Fruit fly (Drosophila melanogaster): ENCODE results near the gene CG42818.

Gene CG42818

DNA sequence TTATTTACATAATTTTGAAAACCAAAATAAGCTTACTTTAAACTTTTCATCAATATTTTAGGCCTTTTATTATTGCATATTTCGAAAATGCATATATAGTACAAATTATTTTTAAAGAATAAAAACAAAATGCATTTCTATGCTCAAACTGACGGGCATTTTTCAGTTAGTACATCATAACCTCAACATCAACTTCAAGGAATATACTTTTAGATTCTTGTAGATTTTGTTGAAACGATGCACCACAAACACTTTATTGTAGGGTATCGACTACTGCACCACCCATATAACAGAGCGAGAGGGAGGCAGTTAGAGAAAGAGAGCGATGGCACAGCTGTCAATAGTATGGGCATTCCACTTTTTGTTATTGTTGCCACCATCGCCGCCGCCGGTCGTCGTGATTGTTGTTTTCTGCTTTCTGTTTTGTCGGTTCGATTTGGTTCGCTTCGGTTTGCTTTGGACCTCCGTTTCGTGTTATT lies 38.1 kb downstream of the CG42818 start (continued):
- TF ChIP-seq CG13424 (tag; optimal IDR thresholded peaks at IDR 0.05) (peak; percentile 95), Dad (GFP tag; optimal IDR thresholded peaks at IDR 0.05) (peak; percentile 57), NK7.1 (GFP tag; optimal IDR thresholded peaks at IDR 0.05) (peak; percentile 62), bbx (GFP tag; IDR thresholded peaks at IDR 0.05; ENCODE audit: partially characterized antibody) (peak; percentile 47), emc (GFP tag; optimal IDR thresholded peaks at IDR 0.05) (peak; percentile 45), maf-S (GFP tag; optimal IDR thresholded peaks at IDR 0.05) (peak; percentile 78), CG32772 (GFP tag; IDR thresholded peaks at IDR 0.05) (peak; percentile 71), abd-A (tag; optimal IDR thresholded peaks at IDR 0.05) (peak; percentile 21), Sry-β (GFP tag; optimal IDR thresholded peaks at IDR 0.05) (peak; percentile 59), fu2 (GFP tag; optimal IDR thresholded peaks at IDR 0.05) (peak; percentile 62), Lhr (GFP tag; optimal IDR thresholded peaks at IDR 0.05) (peak; percentile 81), CG6791 (GFP tag; IDR thresholded peaks at IDR 0.05; ENCODE audit: partially characterized antibody) (no peak; the same call in 2 of the 3 replicates), CG7271 (tag; optimal IDR thresholded peaks at IDR 0.05) (peak; percentile 37), CG12391 (tag; optimal IDR thresholded peaks at IDR 0.05) (peak; percentile 96), Myb (GFP tag; optimal IDR thresholded peaks at IDR 0.05) (peak; percentile 46), sens-2 (GFP tag; IDR thresholded peaks at IDR 0.05) (peak; percentile 52), CG13287 (GFP tag; IDR thresholded peaks at IDR 0.05; ENCODE audit: partially characterized antibody) (no peak), CG6654 (GFP tag; optimal IDR thresholded peaks at IDR 0.05) (peak; percentile 77), p53 (GFP tag; optimal IDR thresholded peaks at IDR 0.05) (no peak), zen (tag; optimal IDR thresholded peaks at IDR 0.05) (peak; percentile 59), Max (GFP tag; optimal IDR thresholded peaks at IDR 0.05) (peak; percentile 87), seq (GFP tag; IDR thresholded peaks at IDR 0.05) (peak; percentile 83), Dll (GFP tag; IDR thresholded peaks at IDR 0.05; ENCODE audit: partially characterized antibody) (no peak), repo (GFP tag; optimal IDR thresholded peaks at IDR 0.05) (peak; percentile 79), cwo (GFP tag; optimal IDR thresholded peaks at IDR 0.05) (peak; percentile 71), CG30431 (GFP tag; optimal IDR thresholded peaks at IDR 0.05) (peak; percentile 75), MBD-R2 (GFP tag; IDR thresholded peaks at IDR 0.05) (no peak), Bteb2 (GFP tag; optimal IDR thresholded peaks at IDR 0.05) (peak; percentile 82), Chrac-16 (GFP tag; optimal IDR thresholded peaks at IDR 0.05) (peak; percentile 85), lmd (GFP tag; IDR thresholded peaks at IDR 0.05) (peak; percentile 85), Taf1 (GFP tag; IDR thresholded peaks at IDR 0.05) (0 out of 2 replicates have a peak, but pooled peaks have one; percentile 18), CG33213 (GFP tag; optimal IDR thresholded peaks at IDR 0.05) (peak; percentile 65), Camta (GFP tag; optimal IDR thresholded peaks at IDR 0.05) (peak; percentile 94), Xbp1 (GFP tag; optimal IDR thresholded peaks at IDR 0.05) (peak; percentile 96), pita (GFP tag; optimal IDR thresholded peaks at IDR 0.05) (no peak), jumu (GFP tag; optimal IDR thresholded peaks at IDR 0.05) (peak; percentile 74), MTF-1 (GFP tag; optimal IDR thresholded peaks at IDR 0.05; ENCODE audit: borderline replicate concordance) (peak; percentile 51), luna (GFP tag; optimal IDR thresholded peaks at IDR 0.05) (no peak), CG1603 (tag; optimal IDR thresholded peaks at IDR 0.05) (peak; percentile 87), fd64A (GFP tag; optimal IDR thresholded peaks at IDR 0.05) (peak; percentile 81), CG4820 (GFP tag; optimal IDR thresholded peaks at IDR 0.05) (peak; percentile 92), CG12744 (GFP tag; optimal IDR thresholded peaks at IDR 0.05) (peak; percentile 72), hb (GFP tag; IDR thresholded peaks at IDR 0.05; ENCODE audit: partially characterized antibody) (no peak), CG30403 (GFP tag; optimal IDR thresholded peaks at IDR 0.05) (peak; percentile 96), amos (GFP tag; IDR thresholded peaks at IDR 0.05; ENCODE audit: partially characterized antibody) (peak; percentile 30; the same call in 1 of the 2 replicates), CG4854 (GFP tag; optimal IDR thresholded peaks at IDR 0.05) (peak; percentile 84), Trl (optimal IDR thresholded peaks at IDR 0.05) (peak in 1 of 2 experiments; percentile 24), Trl (GFP tag; optimal IDR thresholded peaks at IDR 0.05) (peak; percentile 87), Rfx (GFP tag; IDR thresholded peaks at IDR 0.05) (peak; percentile 59), Aef1 (GFP tag; IDR thresholded peaks at IDR 0.05) (peak; percentile 56; the same call in 2 of the 3 replicates)
